Worm (Caenorhabditis elegans): ENCODE data around the gene str-92.

The str-92 gene

ce11 chrV:17667676-17668075 lies 8.8 kb downstream of the str-92 start, which contains the start of gene F59A1.12:
Gene F59A1.12, minus strand, starts transcription at chrV:17667776.
- no peak for TF ChIP-seq nhr-41 (GFP tag; IDR thresholded peaks at IDR 0.05)
- TF ChIP-seq mdl-1 (tag; optimal IDR thresholded peaks at IDR 0.05) = no peak

- TF ChIP-seq zip-2 (tag; optimal IDR thresholded peaks at IDR 0.05) (no peak), ceh-82 (tag; optimal IDR thresholded peaks at IDR 0.05) (no peak), gei-8 (GFP tag; optimal IDR thresholded peaks at IDR 0.05) (no peak), ces-1 (GFP tag; optimal IDR thresholded peaks at IDR 0.05) (no peak), Y75B8A.6 (GFP tag; IDR thresholded peaks at IDR 0.05) (no peak), nhr-28 (tag; optimal IDR thresholded peaks at IDR 0.05) (no peak), mxl-3 (GFP tag; optimal IDR thresholded peaks at IDR 0.05) (no peak), mdl-1 (tag; optimal IDR thresholded peaks at IDR 0.05) (no peak), zfp-2 (tag; optimal IDR thresholded peaks at IDR 0.05) (no peak), dpl-1 (GFP tag; optimal IDR thresholded peaks at IDR 0.05) (no peak), daf-19 (GFP tag; conservative IDR thresholded peaks at IDR 0.05) (no peak), lin-29 (GFP tag; IDR thresholded peaks at IDR 0.05) (no peak), nhr-6 (tag; optimal IDR thresholded peaks at IDR 0.05) (no peak), jun-1 (tag; optimal IDR thresholded peaks at IDR 0.05) (no peak), zfp-3 (GFP tag; conservative IDR thresholded peaks at IDR 0.05) (no peak), tra-1 (GFP tag; IDR thresholded peaks at IDR 0.05) (no peak)
Observed at ce11 chrV:17665906-17666305, 10.5 kb downstream of the str-92 start, which contains the start of gene F59A1.11. Gene F59A1.11, minus strand, starts transcription at chrV:17666006.

DNA sequence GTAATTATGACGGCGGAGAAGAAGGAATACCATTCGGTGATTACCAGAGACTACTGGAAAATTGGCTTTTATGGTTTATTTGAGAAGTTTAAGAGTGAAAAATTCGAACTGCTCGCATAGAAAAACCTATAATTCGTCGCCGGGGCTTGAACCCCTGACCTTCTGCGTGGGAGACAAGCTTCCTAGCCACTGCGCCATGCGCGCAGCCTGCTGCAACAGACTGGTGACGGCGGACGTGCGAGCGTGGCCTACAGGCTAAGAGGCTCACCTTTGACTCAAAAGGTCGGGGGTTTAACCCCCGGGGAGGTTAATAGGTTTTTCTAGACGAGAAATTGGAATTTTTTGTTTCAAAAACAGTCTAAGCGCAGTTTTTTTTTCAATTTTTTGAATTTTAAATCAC lies 12.1 kb downstream of the str-92 start:
- TF ChIP-seq aha-1 (tag) (peak; percentile 3), vab-7 (GFP tag; IDR thresholded peaks at IDR 0.05) (0 out of 2 replicates have a peak, but pooled peaks have one; percentile 29), Y48G9A.11 (GFP tag; IDR thresholded peaks at IDR 0.05) (0 out of 2 replicates have a peak, but pooled peaks have one; percentile 39), set-16 (GFP tag; IDR thresholded peaks at IDR 0.05) (peak; percentile 69), hmg-1.1 (GFP tag; IDR thresholded peaks at IDR 0.05) (no peak)

DNA sequence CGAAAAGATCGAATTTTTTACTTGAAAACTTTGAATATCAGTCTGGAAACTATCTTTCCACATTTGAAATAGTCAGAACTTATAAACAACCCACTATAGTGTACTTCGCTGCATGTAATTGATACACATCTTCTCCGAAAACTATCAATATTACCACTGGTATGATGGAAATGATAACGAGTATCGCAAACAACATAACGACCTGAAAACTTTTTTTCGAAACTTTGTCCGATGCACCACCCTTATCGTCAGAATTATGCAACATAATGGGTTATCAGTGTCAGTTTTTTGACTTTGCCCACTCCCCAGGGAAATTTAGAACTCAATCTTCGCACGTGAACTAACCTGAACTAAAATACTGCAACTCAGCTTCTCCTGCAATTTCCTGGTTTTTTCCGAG lies 14.2 kb downstream of the str-92 start:
- TF ChIP-seq madf-9 (GFP tag; conservative IDR thresholded peaks at IDR 0.05) = no peak
- TF ChIP-seq tag-97 (GFP tag; IDR thresholded peaks at IDR 0.05) = no peak
- TF ChIP-seq aha-1 (tag) = peak; percentile 40
- TF ChIP-seq zfp-2 (tag; optimal IDR thresholded peaks at IDR 0.05) = no peak
- TF ChIP-seq hlh-11 (tag; optimal IDR thresholded peaks at IDR 0.05) = peak; percentile 57
- no peak for TF ChIP-seq madf-5 (GFP tag; IDR thresholded peaks at IDR 0.05)
- TF ChIP-seq dmd-6 (GFP tag; IDR thresholded peaks at IDR 0.05) = peak; percentile 86
- no peak for TF ChIP-seq fos-1 (tag; optimal IDR thresholded peaks at IDR 0.05)
- TF ChIP-seq pqm-1 (tag; optimal IDR thresholded peaks at IDR 0.05) = peak; percentile 82
- peak; percentile 58 for TF ChIP-seq nhr-28 (tag; optimal IDR thresholded peaks at IDR 0.05)
- TF ChIP-seq duxl-1 (tag; optimal IDR thresholded peaks at IDR 0.05; ENCODE audit: poor library complexity) = no peak
- no peak for TF ChIP-seq lin-15B (tag; optimal IDR thresholded peaks at IDR 0.05)
- TF ChIP-seq mxl-2 (GFP tag; conservative IDR thresholded peaks at IDR 0.05) = no peak
- peak; percentile 65; the same call in 1 of the 2 replicates for TF ChIP-seq php-3 (GFP tag; IDR thresholded peaks at IDR 0.05)
- no peak for TF ChIP-seq ces-1 (GFP tag; optimal IDR thresholded peaks at IDR 0.05)
- 0 out of 2 replicates have a peak, but pooled peaks have one; percentile 34 for TF ChIP-seq tra-1 (GFP tag; IDR thresholded peaks at IDR 0.05)
- TF ChIP-seq nhr-10 (tag; optimal IDR thresholded peaks at IDR 0.05) = no peak
- no peak for TF ChIP-seq mep-1 (tag; optimal IDR thresholded peaks at IDR 0.05)
- no peak for TF ChIP-seq daf-16 (GFP tag; optimal IDR thresholded peaks at IDR 0.05)
- peak; percentile 92 for TF ChIP-seq daf-16 (tag; optimal IDR thresholded peaks at IDR 0.05)
